Worm (Caenorhabditis elegans): ENCODE measurements around the gene srh-109.

DNA sequence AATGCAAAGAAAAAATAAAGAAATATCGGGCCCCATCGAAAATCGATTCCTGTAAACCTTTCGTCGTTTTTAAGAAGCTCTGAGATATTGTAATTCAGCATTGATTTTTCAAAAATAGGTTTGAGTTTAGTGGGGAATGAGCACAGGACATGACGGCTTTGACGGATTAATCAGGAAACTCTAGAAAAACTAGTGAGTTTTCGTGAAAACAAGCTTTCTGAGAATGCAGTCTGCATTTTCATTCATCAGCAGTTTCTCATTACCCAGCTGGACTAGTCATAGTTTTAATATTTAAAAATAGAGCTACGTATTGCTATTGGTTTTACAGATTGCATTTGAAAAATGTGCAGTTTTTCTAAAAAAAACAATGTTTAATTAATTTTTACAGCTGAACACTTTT, 28.0 kb downstream of the srh-109 start, which contains the start of gene srz-47:
- TF ChIP-seq sptf-2 (GFP tag; optimal IDR thresholded peaks at IDR 0.05) (no peak), ccch-3 (GFP tag; optimal IDR thresholded peaks at IDR 0.05) (no peak), unc-130 (GFP tag; optimal IDR thresholded peaks at IDR 0.05) (no peak), ama-1 (optimal IDR thresholded peaks at IDR 0.05) (no peak), ama-1 (GFP tag; optimal IDR thresholded peaks at IDR 0.05) (no peak), chd-7 (tag; optimal IDR thresholded peaks at IDR 0.05) (no peak), attf-3 (GFP tag; conservative IDR thresholded peaks at IDR 0.05) (no peak), hlh-26 (GFP tag; conservative IDR thresholded peaks at IDR 0.05) (no peak), snpc-3.4 (tag; optimal IDR thresholded peaks at IDR 0.05) (no peak), ztf-22 (GFP tag; optimal IDR thresholded peaks at IDR 0.05) (no peak), unc-62 (GFP tag; optimal IDR thresholded peaks at IDR 0.05) (no peak), akir-1 (GFP tag; optimal IDR thresholded peaks at IDR 0.05) (no peak)
